Worm (Caenorhabditis elegans): ENCODE measurements around the gene F36H1.11.

ce11 chrIV:11053652-11054317 lies 4.8 kb downstream of the F36H1.11 start, which contains the start of the genes F36H1.12 and lin-3:
- TF ChIP-seq pqm-1 (tag; optimal IDR thresholded peaks at IDR 0.05) = no peak
- TF ChIP-seq skn-1 (tag; optimal IDR thresholded peaks at IDR 0.05) = no peak
- no peak for TF ChIP-seq fos-1 (tag; optimal IDR thresholded peaks at IDR 0.05)
- TF ChIP-seq jun-1 (tag; optimal IDR thresholded peaks at IDR 0.05) = no peak
- no peak for TF ChIP-seq nhr-11 (tag; optimal IDR thresholded peaks at IDR 0.05)
- TF ChIP-seq D1046.2 (GFP tag; IDR thresholded peaks at IDR 0.05) = no peak
- TF ChIP-seq ztf-11 (tag; optimal IDR thresholded peaks at IDR 0.05) = no peak
- TF ChIP-seq ceh-82 (tag; optimal IDR thresholded peaks at IDR 0.05) = no peak
- no peak for TF ChIP-seq nhr-237 (tag; optimal IDR thresholded peaks at IDR 0.05)

Measured in whole organism, L4 larva.